Worm (Caenorhabditis elegans): ENCODE results near the gene ZK616.61.

- TF ChIP-seq elt-3 (tag; optimal IDR thresholded peaks at IDR 0.05) = no peak
- TF ChIP-seq unc-62 (GFP tag; optimal IDR thresholded peaks at IDR 0.05) = no peak
Measured at ce11 chrIV:5385020-5385419, 20.4 kb upstream of the ZK616.61 start, which contains the start of gene F41H10.12.

Data from whole organism, mixed stage, embryonic.